Fruit fly (Drosophila melanogaster) whole organism, embryonic: ENCODE data around the gene nAChRalpha7.

Source experiments
- ATbp ChIP-seq: fragments of 200-800 bp; sonication (Bioruptor generic); optimal IDR thresholded peaks from 2 replicates; lab custom pipeline; 2017; ENCODE audit warnings: missing biosample characterization, mild to moderate bottlenecking, missing genetic modification characterization, missing genetic modification reagents
- CG10209 ChIP-seq: fragments of 200-800 bp; sonication (Bioruptor generic); optimal IDR thresholded peaks from 3 replicates; lab custom pipeline; 2017; ENCODE audit warnings: missing biosample characterization, mild to moderate bottlenecking, missing genetic modification characterization, missing genetic modification reagents
- CG10366 ChIP-seq: fragments of 200-800 bp; sonication (Bioruptor generic); IDR thresholded peaks from 2 replicates; pipeline ENCODE4 v1.3.6; 2022; ENCODE audit warnings: missing biosample characterization, missing genetic modification characterization
- CG10565 ChIP-seq: fragments of 200-800 bp; sonication (Bioruptor generic); optimal IDR thresholded peaks from 3 replicates; lab custom pipeline; 2016; ENCODE audit warnings: missing biosample characterization, mild to moderate bottlenecking, missing genetic modification characterization
- CG11560 ChIP-seq: fragments of 200-800 bp; sonication (Bioruptor generic); IDR thresholded peaks from 3 replicates; pipeline ENCODE4 v1.3.6; 2022; ENCODE audit warnings: missing biosample characterization, missing genetic modification characterization
- CG12071 ChIP-seq: fragments of 200-800 bp; sonication (Bioruptor generic); optimal IDR thresholded peaks from 3 replicates; lab custom pipeline; 2018; ENCODE audit warnings: missing biosample characterization, mild to moderate bottlenecking, missing genetic modification characterization
- CG12219 ChIP-seq: fragments of 200-800 bp; sonication (Bioruptor generic); optimal IDR thresholded peaks from 3 replicates; lab custom pipeline; 2018; ENCODE audit warnings: missing biosample characterization, mild to moderate bottlenecking, missing genetic modification characterization
- CG1233 ChIP-seq: fragments of 200-800 bp; sonication (Bioruptor generic); optimal IDR thresholded peaks from 4 replicates; lab custom pipeline; 2018; ENCODE audit warnings: missing biosample characterization, mild to moderate bottlenecking, missing genetic modification characterization
- CG12391 ChIP-seq: fragments of 200-800 bp; sonication (Bioruptor generic); optimal IDR thresholded peaks from 3 replicates; lab custom pipeline; 2018; ENCODE audit warnings: missing biosample characterization, mild to moderate bottlenecking, missing genetic modification characterization, moderate library complexity
- CG14050 ChIP-seq: fragments of 200-800 bp; sonication (Bioruptor generic); IDR thresholded peaks from 3 replicates; pipeline ENCODE4 v1.3.6; 2022; ENCODE audit warnings: missing biosample characterization, missing genetic modification characterization
- CG14965 ChIP-seq: fragments of 200-800 bp; sonication (Bioruptor generic); optimal IDR thresholded peaks from 2 replicates; lab custom pipeline; 2016; ENCODE audit warnings: missing biosample characterization, missing genetic modification characterization, borderline replicate concordance
- CG15269 ChIP-seq: fragments of 200-800 bp; sonication (Bioruptor generic); optimal IDR thresholded peaks from 2 replicates; lab custom pipeline; 2018; ENCODE audit warnings: missing biosample characterization, mild to moderate bottlenecking, missing genetic modification characterization, moderate library complexity
- CG15479 ChIP-seq: fragments of 200-800 bp; sonication (Bioruptor generic); optimal IDR thresholded peaks from 3 replicates; lab custom pipeline; 2019; ENCODE audit warnings: missing biosample characterization, mild to moderate bottlenecking, missing genetic modification characterization, moderate library complexity
- CG16815 ChIP-seq: fragments of 200-800 bp; sonication (Bioruptor generic); optimal IDR thresholded peaks from 3 replicates; lab custom pipeline; 2017; ENCODE audit warnings: missing biosample characterization, mild to moderate bottlenecking, missing genetic modification characterization
- CG16863 ChIP-seq: fragments of 200-800 bp; sonication (Bioruptor generic); optimal IDR thresholded peaks from 3 replicates; lab custom pipeline; 2016; ENCODE audit warnings: missing biosample characterization, missing genetic modification characterization
- CG17361 ChIP-seq: fragments of 200-800 bp; sonication (Bioruptor generic); IDR thresholded peaks from 3 replicates; pipeline ENCODE4 v1.3.6; 2022; ENCODE audit warnings: missing biosample characterization, missing genetic modification characterization
- CG31224 ChIP-seq: fragments of 200-800 bp; sonication (Bioruptor generic); IDR thresholded peaks from 2 replicates; pipeline ENCODE4 v1.3.6; 2022; ENCODE audit warnings: missing biosample characterization, missing genetic modification characterization
- CG31441 ChIP-seq: fragments of 200-800 bp; sonication (Bioruptor generic); IDR thresholded peaks from 2 replicates; pipeline ENCODE4 v1.3.6; 2022; ENCODE audit warnings: missing biosample characterization, missing genetic modification characterization
- CG3847 ChIP-seq: fragments of 200-800 bp; sonication (Bioruptor generic); IDR thresholded peaks from 2 replicates; pipeline ENCODE4 v1.3.6; 2022; ENCODE audit warnings: missing biosample characterization, missing genetic modification characterization
- CG4328 ChIP-seq: fragments of 200-800 bp; sonication (Bioruptor generic); optimal IDR thresholded peaks from 3 replicates; lab custom pipeline; 2017; ENCODE audit warnings: missing biosample characterization, missing genetic modification reagents, missing genetic modification characterization
- CG4730 ChIP-seq: fragments of 200-800 bp; sonication (Bioruptor generic); IDR thresholded peaks from 2 replicates; pipeline ENCODE4 v1.3.6; 2022; ENCODE audit warnings: missing biosample characterization, missing genetic modification characterization
- CG6272 ChIP-seq: fragments of 200-800 bp; sonication (Bioruptor generic); IDR thresholded peaks from 2 replicates; pipeline ENCODE4 v1.3.6; 2022; ENCODE audit warnings: missing biosample characterization, missing genetic modification characterization
- CG7786 ChIP-seq: fragments of 200-800 bp; sonication (Bioruptor generic); optimal IDR thresholded peaks from 2 replicates; lab custom pipeline; 2016; ENCODE audit warnings: missing biosample characterization, missing genetic modification characterization
- CG8281 ChIP-seq: fragments of 200-800 bp; sonication (Bioruptor generic); optimal IDR thresholded peaks from 2 replicates; lab custom pipeline; 2018; ENCODE audit warnings: missing biosample characterization, mild to moderate bottlenecking, missing genetic modification characterization, moderate library complexity
- CG9817 ChIP-seq: fragments of 200-800 bp; sonication (Bioruptor generic); optimal IDR thresholded peaks from 2 replicates; lab custom pipeline; 2018; ENCODE audit warnings: missing biosample characterization, mild to moderate bottlenecking, missing genetic modification characterization, moderate library complexity
- Dbx ChIP-seq: fragments of 200-800 bp; sonication (Bioruptor generic); IDR thresholded peaks from 3 replicates; pipeline ENCODE4 v1.3.6; 2022; ENCODE audit warnings: missing biosample characterization, missing genetic modification characterization
- Doc2 ChIP-seq: fragments of 200-800 bp; sonication (Bioruptor generic); IDR thresholded peaks from 2 replicates; pipeline ENCODE4 v1.3.6; 2022; ENCODE audit warnings: missing biosample characterization, missing genetic modification characterization
- Ets97D ChIP-seq: fragments of 200-800 bp; sonication (Bioruptor generic); optimal IDR thresholded peaks from 3 replicates; lab custom pipeline; 2016; ENCODE audit warnings: missing biosample characterization, missing genetic modification characterization
- Gug ChIP-seq: fragments of 200-800 bp; sonication (Bioruptor generic); IDR thresholded peaks from 4 replicates; pipeline ENCODE4 v1.3.6; 2022; ENCODE audit warnings: missing biosample characterization, missing genetic modification characterization
- H15 ChIP-seq: fragments of 200-800 bp; sonication (Bioruptor generic); IDR thresholded peaks from 3 replicates; pipeline ENCODE4 v1.3.6; 2022; ENCODE audit warnings: missing biosample characterization, missing genetic modification characterization
- HLH54F ChIP-seq: fragments of 200-800 bp; sonication (Bioruptor generic); optimal IDR thresholded peaks from 3 replicates; lab custom pipeline; 2016; ENCODE audit warnings: missing biosample characterization, missing genetic modification characterization
- HLHmδ ChIP-seq: fragments of 200-800 bp; sonication (Bioruptor generic); optimal IDR thresholded peaks from 2 replicates; lab custom pipeline; 2018; ENCODE audit warnings: missing biosample characterization, mild to moderate bottlenecking, missing genetic modification characterization, moderate library complexity
- Kr ChIP-seq: fragments of 200-800 bp; sonication (Bioruptor generic); optimal IDR thresholded peaks from 2 replicates; lab custom pipeline; 2017; ENCODE audit warnings: missing biosample characterization, mild to moderate bottlenecking, missing genetic modification characterization
- MBD-R2 ChIP-seq: fragments of 200-800 bp; sonication (Bioruptor generic); IDR thresholded peaks from 2 replicates; pipeline ENCODE4 v1.3.6; 2022; ENCODE audit warnings: missing biosample characterization, missing genetic modification characterization
- Mes4 ChIP-seq: fragments of 200-800 bp; sonication (Bioruptor generic); optimal IDR thresholded peaks from 2 replicates; lab custom pipeline; 2016; ENCODE audit warnings: missing biosample characterization, missing genetic modification characterization
- Optix ChIP-seq: fragments of 200-800 bp; sonication (Bioruptor generic); IDR thresholded peaks from 3 replicates; pipeline ENCODE4 v1.3.6; 2022; ENCODE audit warnings: missing biosample characterization, missing genetic modification characterization
- Sin3A ChIP-seq: fragments of >200 bp; optimal IDR thresholded peaks from 2 replicates; lab custom pipeline; 2018
- Usf ChIP-seq: fragments of 200-800 bp; sonication (Bioruptor generic); optimal IDR thresholded peaks from 2 replicates; lab custom pipeline; 2017; ENCODE audit warnings: missing genotype, missing biosample characterization, missing genetic modification characterization
- az2 ChIP-seq: fragments of 200-800 bp; sonication (Bioruptor generic); optimal IDR thresholded peaks from 3 replicates; lab custom pipeline; 2016; ENCODE audit warnings: missing biosample characterization, missing genetic modification characterization
- chn ChIP-seq: fragments of 200-800 bp; sonication (Bioruptor generic); optimal IDR thresholded peaks from 2 replicates; lab custom pipeline; 2016; ENCODE audit warnings: missing biosample characterization, missing genetic modification characterization
- dmrt99B ChIP-seq: fragments of 200-800 bp; sonication (Bioruptor generic); optimal IDR thresholded peaks from 2 replicates; lab custom pipeline; 2018; ENCODE audit warnings: missing biosample characterization, mild to moderate bottlenecking, missing genetic modification characterization, moderate library complexity
- gfzf ChIP-seq: fragments of 200-800 bp; sonication (Bioruptor generic); optimal IDR thresholded peaks from 2 replicates; lab custom pipeline; 2016; ENCODE audit warnings: missing biosample characterization, mild to moderate bottlenecking, missing genetic modification characterization, moderate library complexity
- gsb ChIP-seq: fragments of 200-800 bp; sonication (Bioruptor generic); IDR thresholded peaks from 2 replicates; pipeline ENCODE4 v1.3.6; 2022; ENCODE audit warnings: missing biosample characterization, missing genetic modification characterization
- ham ChIP-seq: fragments of 200-800 bp; sonication (Bioruptor generic); IDR thresholded peaks from 2 replicates; pipeline ENCODE4 v1.3.6; 2022; ENCODE audit warnings: missing biosample characterization, missing genetic modification characterization
- ind ChIP-seq: fragments of 200-800 bp; sonication (Bioruptor generic); optimal IDR thresholded peaks from 3 replicates; lab custom pipeline; 2016; ENCODE audit warnings: missing biosample characterization, missing genetic modification characterization
- mld ChIP-seq: fragments of 200-800 bp; sonication (Bioruptor generic); IDR thresholded peaks from 3 replicates; pipeline ENCODE4 v1.3.6; 2022; ENCODE audit warnings: missing biosample characterization, missing genetic modification characterization; ENCODE audit not compliant: partially characterized antibody
- pros ChIP-seq: fragments of 200-800 bp; sonication (Bioruptor generic); optimal IDR thresholded peaks from 3 replicates; lab custom pipeline; 2019; ENCODE audit warnings: missing biosample characterization, mild to moderate bottlenecking, missing genetic modification characterization, moderate library complexity
- pzg ChIP-seq: fragments of 200-800 bp; sonication (Bioruptor generic); optimal IDR thresholded peaks from 3 replicates; lab custom pipeline; 2018; ENCODE audit warnings: missing biosample characterization, mild to moderate bottlenecking, missing genetic modification characterization, moderate library complexity
- sqz ChIP-seq: fragments of 200-800 bp; sonication (Bioruptor generic); optimal IDR thresholded peaks from 3 replicates; lab custom pipeline; 2018; ENCODE audit warnings: missing biosample characterization, mild to moderate bottlenecking, missing genetic modification characterization
- tio ChIP-seq: fragments of 200-800 bp; sonication (Bioruptor generic); optimal IDR thresholded peaks from 2 replicates; lab custom pipeline; 2017; ENCODE audit warnings: missing biosample characterization, missing genetic modification characterization, inconsistent platforms
- vvl ChIP-seq: fragments of 200-800 bp; sonication (Bioruptor generic); IDR thresholded peaks from 2 replicates; pipeline ENCODE4 v1.3.6; 2022; ENCODE audit warnings: missing biosample characterization, missing genetic modification characterization
- zen ChIP-seq: fragments of 200-800 bp; sonication (Bioruptor generic); optimal IDR thresholded peaks from 3 replicates; lab custom pipeline; 2018; ENCODE audit warnings: missing biosample characterization, mild to moderate bottlenecking, missing genetic modification characterization, moderate library complexity

Gene nAChRalpha7

DNA sequence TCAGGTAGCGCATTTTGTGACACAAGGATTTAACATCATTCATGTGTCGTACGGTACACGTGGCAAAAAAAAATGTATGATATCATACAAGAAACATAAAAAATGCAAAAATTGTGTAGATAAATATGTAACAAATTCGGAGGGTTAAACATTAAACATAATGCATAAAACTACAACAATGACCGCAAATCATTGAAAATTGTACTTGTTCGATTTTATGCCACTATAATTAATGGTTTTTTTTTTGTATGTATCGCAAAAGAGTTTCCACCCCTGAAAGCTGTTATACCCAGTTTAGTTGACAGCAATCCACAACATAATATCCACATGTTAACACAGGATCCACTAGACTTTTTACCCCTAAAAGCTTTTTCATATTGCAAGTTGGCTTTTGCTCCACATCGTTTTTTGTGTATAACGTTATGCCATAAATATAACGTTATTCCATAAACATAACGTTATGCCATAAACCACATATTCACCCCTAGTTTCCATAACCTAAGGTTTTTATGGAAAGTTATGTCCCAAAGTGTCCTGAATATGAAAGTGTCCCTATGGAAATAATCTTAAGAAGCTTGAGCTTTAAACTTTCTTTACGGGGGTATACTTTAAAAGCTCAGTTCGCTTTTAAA, 704 bp upstream of the nAChRalpha7 start (continued):
- TF ChIP-seq MBD-R2 (GFP tag; lab: Robert Waterston, UW), result no peak
- TF ChIP-seq zen (tag; lab: Kevin White, UChicago), result no peak
- TF ChIP-seq CG7786 (GFP tag; lab: Kevin White, UChicago), result no peak
- TF ChIP-seq CG31441 (GFP tag; lab: Robert Waterston, UW), result peak; percentile 22; the same call in 1 of the 2 replicates
- peak; percentile 18 for TF ChIP-seq ATbp
- no peak for TF ChIP-seq CG4328 (GFP tag; lab: Kevin White, UChicago)
- no peak for TF ChIP-seq Kr (GFP tag; lab: Kevin White, UChicago)
- TF ChIP-seq Mes4 (GFP tag; lab: Kevin White, UChicago), result no peak
- TF ChIP-seq Dbx, result no peak
- peak; percentile 35 for TF ChIP-seq tio
- no peak for TF ChIP-seq ind
- no peak for TF ChIP-seq Sin3A
- no peak for TF ChIP-seq pzg (GFP tag; lab: Kevin White, UChicago)
- no peak for TF ChIP-seq CG12071
- TF ChIP-seq chn (GFP tag; lab: Kevin White, UChicago), result no peak
- TF ChIP-seq CG9817 (tag; lab: Kevin White, UChicago), result no peak
- TF ChIP-seq CG31224 (GFP tag; lab: Robert Waterston, UW), result no peak
- TF ChIP-seq CG14965 (GFP tag; lab: Kevin White, UChicago), result no peak
- peak; percentile 55 for TF ChIP-seq az2
- no peak for TF ChIP-seq mld
- TF ChIP-seq CG12391 (tag; lab: Kevin White, UChicago), result peak; percentile 59
- no peak for TF ChIP-seq CG8281 (tag; lab: Kevin White, UChicago)
- TF ChIP-seq CG1233 (GFP tag; lab: Kevin White, UChicago), result no peak
- TF ChIP-seq Usf (GFP tag; lab: Kevin White, UChicago), result no peak
- no peak for TF ChIP-seq CG11560 (tag; lab: Robert Waterston, UW)
- TF ChIP-seq Gug (GFP tag; lab: Robert Waterston, UW), result no peak
- no peak for TF ChIP-seq ham
- no peak for TF ChIP-seq Optix (GFP tag; lab: Robert Waterston, UW)
- TF ChIP-seq CG16863 (GFP tag; lab: Kevin White, UChicago), result no peak
- no peak for TF ChIP-seq dmrt99B (tag; lab: Kevin White, UChicago)
- TF ChIP-seq Ets97D (GFP tag; lab: Kevin White, UChicago), result no peak
- no peak for TF ChIP-seq H15 (GFP tag; lab: Robert Waterston, UW)
- TF ChIP-seq CG3847 (GFP tag; lab: Robert Waterston, UW), result no peak
- no peak for TF ChIP-seq CG10565 (GFP tag; lab: Kevin White, UChicago)
- TF ChIP-seq CG10209 (GFP tag; lab: Kevin White, UChicago), result no peak
- TF ChIP-seq CG17361, result no peak; the same call in 2 of the 3 replicates
- TF ChIP-seq CG6272 (GFP tag; lab: Robert Waterston, UW), result no peak
- no peak for TF ChIP-seq sqz
- TF ChIP-seq Doc2 (GFP tag; lab: Robert Waterston, UW), result no peak
- TF ChIP-seq CG15479 (GFP tag; lab: Kevin White, UChicago), result no peak
- no peak; the same call in 2 of the 3 replicates for TF ChIP-seq CG14050
- TF ChIP-seq CG12219 (GFP tag; lab: Kevin White, UChicago), result no peak
- no peak for TF ChIP-seq HLHmδ (GFP tag; lab: Kevin White, UChicago)
- TF ChIP-seq CG16815, result no peak
- no peak for TF ChIP-seq gsb (GFP tag; lab: Robert Waterston, UW)
- TF ChIP-seq CG10366 (GFP tag; lab: Robert Waterston, UW), result no peak
- TF ChIP-seq vvl, result no peak
- TF ChIP-seq pros (GFP tag; lab: Kevin White, UChicago), result no peak
- no peak for TF ChIP-seq CG4730 (GFP tag; lab: Robert Waterston, UW)
- TF ChIP-seq gfzf (GFP tag; lab: Kevin White, UChicago), result no peak
- no peak for TF ChIP-seq HLH54F (GFP tag; lab: Kevin White, UChicago)
- TF ChIP-seq CG15269, result peak; percentile 52
